Fruit fly (Drosophila melanogaster) S2 (cell line): ENCODE data around the gene cort.

Source experiments
- CG8478 ChIP-seq: fragments of >200 bp; optimal IDR thresholded peaks from 2 replicates; lab custom pipeline; 2018
- CTCF ChIP-seq, 2 experiments: fragments of >200 bp; optimal IDR thresholded peaks; 2 replicates each; lab custom pipeline; 2018

dm6 chr2L:6683992-6684882, 7.8 kb upstream of the cort start, which contains the start of gene Nhe3:
- TF ChIP-seq CG8478 (lab: Kevin White, UChicago) (no peak), CTCF (optimal IDR thresholded peaks at IDR 0.05; lab: Kevin White, UChicago) (peak; percentile 89 to 92)
